Fruit fly (Drosophila melanogaster) Kc167 (cell line): ENCODE data around the gene CG43391.

ENCODE experiments used
- Myc ChIP-seq: fragments of >200 bp; optimal IDR thresholded peaks from 2 replicates; lab custom pipeline; 2017; ENCODE audit warnings: missing external identifiers
- Sin3A ChIP-seq: fragments of >200 bp; optimal IDR thresholded peaks from 2 replicates; lab custom pipeline; 2018; ENCODE audit warnings: missing external identifiers
- h ChIP-seq: fragments of >200 bp; optimal IDR thresholded peaks from 3 replicates; lab custom pipeline; 2018; ENCODE audit warnings: missing external identifiers
- insv ChIP-seq: fragments of >200 bp; optimal IDR thresholded peaks from 3 replicates; lab custom pipeline; 2018; ENCODE audit warnings: missing external identifiers
- psq ChIP-seq: fragments of >200 bp; optimal IDR thresholded peaks from 2 replicates; lab custom pipeline; 2017; ENCODE audit warnings: missing external identifiers
- ttk ChIP-seq: sonication (Bioruptor generic); optimal IDR thresholded peaks from 2 replicates; lab custom pipeline; 2017; ENCODE audit warnings: missing external identifiers

DNA sequence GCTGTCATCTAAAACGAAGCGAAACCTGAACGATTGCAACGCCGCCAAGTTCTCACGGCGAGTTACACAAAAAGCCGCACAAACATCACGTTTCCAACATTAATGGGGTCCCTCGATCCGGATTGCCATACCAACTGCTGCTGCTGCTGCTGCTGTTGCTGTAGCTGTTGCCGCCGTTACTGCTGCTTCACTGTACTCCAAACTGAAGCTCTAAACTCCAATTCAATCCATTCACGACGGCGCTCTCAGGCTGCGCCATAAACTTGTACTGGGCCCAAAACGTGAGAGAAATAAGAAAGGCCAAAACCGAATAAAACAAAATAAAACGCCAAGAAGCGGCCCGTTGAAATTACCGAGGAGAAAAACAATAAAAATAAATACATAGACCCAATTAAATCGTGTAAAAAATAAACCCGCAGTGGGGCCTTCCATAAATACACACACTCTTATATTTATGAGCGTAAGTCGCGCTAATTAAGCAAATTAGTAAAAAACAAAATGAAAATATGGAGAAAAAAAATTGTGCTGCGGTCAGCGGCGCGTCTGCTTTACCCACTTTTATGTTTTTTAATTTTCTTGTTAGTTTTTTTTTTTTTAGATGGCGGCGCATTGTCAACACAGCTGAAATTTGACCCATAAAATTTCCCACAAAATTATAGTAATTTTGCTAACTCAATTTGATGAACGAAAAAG is 33.4 kb downstream of the CG43391 start:
- TF ChIP-seq psq (lab: Kevin White, UChicago) (no peak), h (lab: Kevin White, UChicago) (no peak), insv (no peak), Myc (lab: Kevin White, UChicago) (no peak), ttk (lab: Kevin White, UChicago) (no peak), Sin3A (lab: Kevin White, UChicago) (no peak)
